Worm (Caenorhabditis elegans): Measurements from ENCODE around the gene dhc-3.

dhc-3 gene

DNA sequence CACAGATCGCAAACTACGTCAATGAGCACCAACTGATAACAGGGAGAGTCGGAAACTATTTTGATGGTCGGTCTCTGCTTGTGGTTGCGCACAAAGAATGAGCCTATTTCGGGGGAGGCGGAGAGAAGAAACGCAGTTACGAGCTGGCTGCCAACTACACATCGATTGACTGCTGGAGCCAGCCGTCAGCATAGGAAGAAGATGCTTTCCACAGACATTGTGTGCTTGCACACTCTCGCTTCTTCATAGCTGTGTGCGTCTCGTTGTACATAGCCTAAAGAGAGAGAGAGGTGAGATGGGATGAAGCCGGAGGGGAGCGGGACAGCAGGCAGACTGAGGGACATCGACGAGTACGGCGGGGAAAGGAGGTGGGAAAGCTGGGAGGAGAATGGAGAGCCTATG lies 8.3 kb upstream of the dhc-3 start (continued):
- peak; percentile 14 for TF ChIP-seq mef-2 (tag; optimal IDR thresholded peaks at IDR 0.05)
- no peak for TF ChIP-seq hlh-17 (GFP tag; optimal IDR thresholded peaks at IDR 0.05; ENCODE audit: borderline replicate concordance)
- TF ChIP-seq ceh-82 (tag; optimal IDR thresholded peaks at IDR 0.05): peak; percentile 23 to 68 (median 54)
- no peak for TF ChIP-seq pqm-1 (tag; optimal IDR thresholded peaks at IDR 0.05)
- no peak for TF ChIP-seq elt-3 (tag; optimal IDR thresholded peaks at IDR 0.05)
- TF ChIP-seq tlp-1 (tag; optimal IDR thresholded peaks at IDR 0.05): no peak
- TF ChIP-seq egl-13 (tag; optimal IDR thresholded peaks at IDR 0.05): peak; percentile 57
- TF ChIP-seq ama-1 (optimal IDR thresholded peaks at IDR 0.05): peak; percentile 33
- peak; percentile 29 for TF ChIP-seq nhr-20 (tag; optimal IDR thresholded peaks at IDR 0.05)
- no peak for TF ChIP-seq sptf-1 (tag; optimal IDR thresholded peaks at IDR 0.05)
- peak; percentile 13 for TF ChIP-seq nhr-77 (tag; optimal IDR thresholded peaks at IDR 0.05)
- peak in 1 of 2 experiments; percentile 28 for TF ChIP-seq egl-27 (tag; optimal IDR thresholded peaks at IDR 0.05)
- no peak for TF ChIP-seq nhr-12 (tag; optimal IDR thresholded peaks at IDR 0.05)
- TF ChIP-seq skn-1 (tag; optimal IDR thresholded peaks at IDR 0.05): peak; percentile 12
- TF ChIP-seq blmp-1 (tag; optimal IDR thresholded peaks at IDR 0.05): no peak
- TF ChIP-seq ces-1 (GFP tag; optimal IDR thresholded peaks at IDR 0.05): no peak
- TF ChIP-seq nhr-19 (GFP tag; conservative IDR thresholded peaks at IDR 0.05): peak; percentile 52
- peak in 1 of 2 experiments; percentile 16 for TF ChIP-seq ztf-11 (tag; optimal IDR thresholded peaks at IDR 0.05)
- no peak for TF ChIP-seq pag-3 (tag; optimal IDR thresholded peaks at IDR 0.05; ENCODE audit: borderline replicate concordance, insufficient read depth)
- TF ChIP-seq ceh-63 (GFP tag; optimal IDR thresholded peaks at IDR 0.05): no peak
- TF ChIP-seq rnt-1 (tag; optimal IDR thresholded peaks at IDR 0.05): peak; percentile 42
- no peak for TF ChIP-seq F16B12.6 (tag; optimal IDR thresholded peaks at IDR 0.05)
- TF ChIP-seq dpl-1 (GFP tag; optimal IDR thresholded peaks at IDR 0.05): peak in 1 of 3 experiments; percentile 49
- peak; percentile 57 for TF ChIP-seq swsn-7 (tag; optimal IDR thresholded peaks at IDR 0.05)
- TF ChIP-seq unc-30 (tag; optimal IDR thresholded peaks at IDR 0.05): no peak
- no peak for TF ChIP-seq fkh-4 (tag; optimal IDR thresholded peaks at IDR 0.05; ENCODE audit: borderline replicate concordance)
- peak; percentile 27 to 40 for TF ChIP-seq efl-1 (optimal IDR thresholded peaks at IDR 0.05)
- no peak for TF ChIP-seq efl-1 (GFP tag; optimal IDR thresholded peaks at IDR 0.05 in 1 of 2)
- no peak for TF ChIP-seq aha-1 (tag; optimal IDR thresholded peaks at IDR 0.05)
- no peak for TF ChIP-seq aly-2 (tag; optimal IDR thresholded peaks at IDR 0.05)
- no peak for TF ChIP-seq efl-3 (GFP tag; optimal IDR thresholded peaks at IDR 0.05)
- TF ChIP-seq C04F5.9 (tag; optimal IDR thresholded peaks at IDR 0.05): no peak
- peak; percentile 28 for TF ChIP-seq mep-1 (tag; optimal IDR thresholded peaks at IDR 0.05)
- TF ChIP-seq lin-14 (GFP tag; optimal IDR thresholded peaks at IDR 0.05): peak; percentile 88
- TF ChIP-seq lin-39 (tag; optimal IDR thresholded peaks at IDR 0.05): no peak
- peak; percentile 61 for TF ChIP-seq jun-1 (tag; optimal IDR thresholded peaks at IDR 0.05)
- no peak for TF ChIP-seq sup-37 (GFP tag; optimal IDR thresholded peaks at IDR 0.05)
- TF ChIP-seq nhr-71 (tag; optimal IDR thresholded peaks at IDR 0.05): peak; percentile 62
- peak; percentile 36; the same call in 1 of the 2 replicates for TF ChIP-seq isw-1 (GFP tag; IDR thresholded peaks at IDR 0.05)
- peak; percentile 50 for TF ChIP-seq irx-1 (tag; optimal IDR thresholded peaks at IDR 0.05)
- TF ChIP-seq nhr-47 (tag; optimal IDR thresholded peaks at IDR 0.05): peak; percentile 49
- TF ChIP-seq ztf-4 (tag; optimal IDR thresholded peaks at IDR 0.05): peak; percentile 37
- TF ChIP-seq elt-2 (tag; optimal IDR thresholded peaks at IDR 0.05): peak; percentile 84
- no peak for TF ChIP-seq lin-13 (GFP tag; optimal IDR thresholded peaks at IDR 0.05)
- no peak for TF ChIP-seq ceh-90 (tag; optimal IDR thresholded peaks at IDR 0.05)
- TF ChIP-seq zag-1 (tag; optimal IDR thresholded peaks at IDR 0.05): no peak
- no peak for TF ChIP-seq mab-9 (GFP tag; IDR thresholded peaks at IDR 0.05)
- TF ChIP-seq alr-1 (tag; optimal IDR thresholded peaks at IDR 0.05; ENCODE audit: borderline replicate concordance): no peak
- TF ChIP-seq zip-4 (GFP tag; optimal IDR thresholded peaks at IDR 0.05): no peak

All from whole organism, L1 larva.